Fruit fly (Drosophila melanogaster) whole organism, embryonic: Measurements from ENCODE around the gene Kr-h1.
A peak's percentile ranks its signal among the peaks of the same experiment; 100 is the strongest.

Experiments
- Antp ChIP-seq: fragments of 200-800 bp; sonication (Bioruptor generic); optimal IDR thresholded peaks from 3 replicates; lab custom pipeline; 2016; ENCODE audit warnings: missing biosample characterization, missing genetic modification characterization
- Atf3 ChIP-seq: fragments of 200-800 bp; sonication (Bioruptor generic); optimal IDR thresholded peaks from 3 replicates; lab custom pipeline; 2016; ENCODE audit warnings: missing biosample characterization, missing genetic modification characterization
- CG10979 ChIP-seq: fragments of 200-800 bp; sonication (Bioruptor generic); optimal IDR thresholded peaks from 2 replicates; lab custom pipeline; 2018; ENCODE audit warnings: missing biosample characterization, mild to moderate bottlenecking, missing genetic modification characterization, moderate library complexity
- CG11247 ChIP-seq: fragments of 200-800 bp; sonication (Bioruptor generic); IDR thresholded peaks from 2 replicates; pipeline ENCODE4 v1.3.6; 2022; ENCODE audit warnings: missing biosample characterization, missing genetic modification characterization
- CG11504 ChIP-seq: fragments of 200-800 bp; sonication (Bioruptor generic); optimal IDR thresholded peaks from 3 replicates; lab custom pipeline; 2019; ENCODE audit warnings: missing biosample characterization, mild to moderate bottlenecking, missing genetic modification characterization, moderate library complexity
- CG14014 ChIP-seq: fragments of 200-800 bp; sonication (Bioruptor generic); IDR thresholded peaks from 2 replicates; pipeline ENCODE4 v1.3.6; 2022; ENCODE audit warnings: missing biosample characterization, missing genetic modification characterization
- CG14050 ChIP-seq: fragments of 200-800 bp; sonication (Bioruptor generic); IDR thresholded peaks from 3 replicates; pipeline ENCODE4 v1.3.6; 2022; ENCODE audit warnings: missing biosample characterization, missing genetic modification characterization
- CG14667 ChIP-seq: fragments of 200-800 bp; sonication (Bioruptor generic); IDR thresholded peaks from 2 replicates; pipeline ENCODE4 v1.3.6; 2022; ENCODE audit warnings: missing biosample characterization, missing genetic modification characterization
- CG18262 ChIP-seq: fragments of 200-800 bp; optimal IDR thresholded peaks from 3 replicates; lab custom pipeline; 2019; ENCODE audit warnings: missing biosample characterization, mild to moderate bottlenecking, missing genetic modification characterization, moderate library complexity
- CG18619 ChIP-seq: fragments of 200-800 bp; sonication (Bioruptor generic); optimal IDR thresholded peaks from 3 replicates; lab custom pipeline; 2017; ENCODE audit warnings: missing biosample characterization, mild to moderate bottlenecking, missing genetic modification characterization
- CG34224 ChIP-seq: fragments of 200-800 bp; sonication (Bioruptor generic); IDR thresholded peaks from 3 replicates; pipeline ENCODE4 v1.3.6; 2022; ENCODE audit warnings: missing biosample characterization, missing genetic modification characterization; ENCODE audit not compliant: partially characterized antibody
- CG3847 ChIP-seq: fragments of 200-800 bp; sonication (Bioruptor generic); IDR thresholded peaks from 2 replicates; pipeline ENCODE4 v1.3.6; 2022; ENCODE audit warnings: missing biosample characterization, missing genetic modification characterization
- CG43689 ChIP-seq: fragments of 200-800 bp; sonication (Bioruptor generic); IDR thresholded peaks from 2 replicates; pipeline ENCODE4 v1.3.6; 2022; ENCODE audit warnings: missing biosample characterization, missing genetic modification characterization
- CG7271 ChIP-seq: fragments of 200-800 bp; sonication (Bioruptor generic); optimal IDR thresholded peaks from 2 replicates; lab custom pipeline; 2018; ENCODE audit warnings: missing biosample characterization, mild to moderate bottlenecking, missing genetic modification characterization, moderate library complexity
- CG8089 ChIP-seq: fragments of 200-800 bp; sonication (Bioruptor generic); optimal IDR thresholded peaks from 3 replicates; lab custom pipeline; 2016; ENCODE audit warnings: missing biosample characterization, missing genetic modification characterization
- CG9437 ChIP-seq: fragments of 200-800 bp; sonication (Bioruptor generic); optimal IDR thresholded peaks from 2 replicates; lab custom pipeline; 2018; ENCODE audit warnings: missing biosample characterization, mild to moderate bottlenecking, missing genetic modification characterization
- CkIIα-i1 ChIP-seq: fragments of 200-800 bp; sonication (Bioruptor generic); IDR thresholded peaks from 2 replicates; pipeline ENCODE4 v1.3.6; 2022; ENCODE audit warnings: missing biosample characterization, missing genetic modification characterization
- Dbx ChIP-seq: fragments of 200-800 bp; sonication (Bioruptor generic); IDR thresholded peaks from 3 replicates; pipeline ENCODE4 v1.3.6; 2022; ENCODE audit warnings: missing biosample characterization, missing genetic modification characterization
- Doc2 ChIP-seq: fragments of 200-800 bp; sonication (Bioruptor generic); IDR thresholded peaks from 2 replicates; pipeline ENCODE4 v1.3.6; 2022; ENCODE audit warnings: missing biosample characterization, missing genetic modification characterization
- Elba2 ChIP-seq: fragments of 200-800 bp; sonication (Bioruptor generic); optimal IDR thresholded peaks from 3 replicates; lab custom pipeline; 2016; ENCODE audit warnings: missing biosample characterization, missing genetic modification characterization
- HLH4C ChIP-seq: fragments of 200-800 bp; sonication (Bioruptor generic); IDR thresholded peaks from 3 replicates; pipeline ENCODE4 v1.3.6; 2022; ENCODE audit warnings: missing biosample characterization, missing genetic modification characterization; ENCODE audit not compliant: partially characterized antibody
- Hr78 ChIP-seq, 2 experiments: fragments of 200-800 bp in 1 of 2; fragments of >200 bp in 1 of 2; sonication (Bioruptor generic) in 1 of 2; optimal IDR thresholded peaks; 2 replicates each; lab custom pipeline; 2017 to 2019; ENCODE audit warnings: missing biosample characterization in 2 of 2, missing genetic modification characterization in 2 of 2, mild to moderate bottlenecking in 1 of 2, moderate library complexity in 1 of 2
- Lim3 ChIP-seq: fragments of 200-800 bp; sonication (Bioruptor generic); IDR thresholded peaks from 2 replicates; pipeline ENCODE4 v1.3.6; 2022; ENCODE audit warnings: missing biosample characterization, missing genetic modification characterization
- NC2α ChIP-seq: fragments of 200-800 bp; sonication (Bioruptor generic); optimal IDR thresholded peaks from 2 replicates; lab custom pipeline; 2016; ENCODE audit warnings: missing biosample characterization, missing genetic modification characterization
- Oli ChIP-seq: fragments of 200-800 bp; sonication (Bioruptor generic); optimal IDR thresholded peaks from 2 replicates; lab custom pipeline; 2018; ENCODE audit warnings: missing biosample characterization, mild to moderate bottlenecking, missing genetic modification characterization, moderate library complexity
- Side ChIP-seq: fragments of 200-800 bp; sonication (Bioruptor generic); optimal IDR thresholded peaks from 2 replicates; lab custom pipeline; 2016; ENCODE audit warnings: missing biosample characterization, missing genetic modification characterization
- Six4 ChIP-seq: fragments of 200-800 bp; sonication (Bioruptor generic); optimal IDR thresholded peaks from 2 replicates; lab custom pipeline; 2016; ENCODE audit warnings: missing biosample characterization, missing genetic modification characterization
- Ssrp ChIP-seq: fragments of 200-800 bp; sonication (Bioruptor generic); optimal IDR thresholded peaks from 2 replicates; lab custom pipeline; 2018; ENCODE audit warnings: missing biosample characterization, mild to moderate bottlenecking, missing genetic modification characterization, moderate library complexity
- TFAM ChIP-seq: fragments of 200-800 bp; sonication (Bioruptor generic); optimal IDR thresholded peaks from 2 replicates; lab custom pipeline; 2017; ENCODE audit warnings: missing biosample characterization, missing genetic modification characterization, inconsistent platforms
- Xbp1 ChIP-seq: fragments of 200-800 bp; sonication (Bioruptor generic); optimal IDR thresholded peaks from 3 replicates; lab custom pipeline; 2016; ENCODE audit warnings: missing biosample characterization, mild to moderate bottlenecking, missing genetic modification characterization
- btn ChIP-seq: fragments of 200-800 bp; sonication (Bioruptor generic); optimal IDR thresholded peaks from 2 replicates; lab custom pipeline; 2016; ENCODE audit warnings: missing biosample characterization, missing genetic modification characterization
- chinmo ChIP-seq: fragments of 200-800 bp; sonication (Bioruptor generic); IDR thresholded peaks from 4 replicates; pipeline ENCODE4 v1.3.6; 2022; ENCODE audit warnings: missing biosample characterization, missing genetic modification characterization; ENCODE audit not compliant: partially characterized antibody
- chn ChIP-seq: fragments of 200-800 bp; sonication (Bioruptor generic); optimal IDR thresholded peaks from 2 replicates; lab custom pipeline; 2016; ENCODE audit warnings: missing biosample characterization, missing genetic modification characterization
- corto ChIP-seq: fragments of 200-800 bp; sonication (Bioruptor generic); optimal IDR thresholded peaks from 2 replicates; lab custom pipeline; 2016; ENCODE audit warnings: missing biosample characterization, mild to moderate bottlenecking, missing genetic modification characterization, moderate library complexity
- ftz-f1 ChIP-seq: fragments of 200-800 bp; sonication (Bioruptor generic); optimal IDR thresholded peaks from 2 replicates; lab custom pipeline; 2016; ENCODE audit warnings: missing biosample characterization, missing genetic modification characterization
- grn ChIP-seq: fragments of 200-800 bp; sonication (Bioruptor generic); optimal IDR thresholded peaks from 3 replicates; lab custom pipeline; 2017; ENCODE audit warnings: missing biosample characterization, missing genetic modification characterization
- gt ChIP-seq: fragments of 200-800 bp; sonication (Bioruptor generic); IDR thresholded peaks from 2 replicates; pipeline ENCODE4 v1.3.6; 2022; ENCODE audit warnings: missing biosample characterization, missing genetic modification characterization
- jigr1 ChIP-seq: fragments of 200-800 bp; sonication (Bioruptor generic); IDR thresholded peaks from 3 replicates; pipeline ENCODE4 v1.3.6; 2022; ENCODE audit warnings: missing biosample characterization, missing genetic modification characterization
- ken ChIP-seq: fragments of 200-800 bp; sonication (Bioruptor generic); IDR thresholded peaks from 3 replicates; pipeline ENCODE4 v1.3.6; 2022; ENCODE audit warnings: missing biosample characterization, missing genetic modification characterization
- nau ChIP-seq: fragments of 200-800 bp; sonication (Bioruptor generic); optimal IDR thresholded peaks from 3 replicates; lab custom pipeline; 2017; ENCODE audit warnings: missing biosample characterization, mild to moderate bottlenecking, missing genetic modification characterization, missing genetic modification reagents
- nmo ChIP-seq: fragments of 200-800 bp; sonication (Bioruptor generic); optimal IDR thresholded peaks from 2 replicates; lab custom pipeline; 2018; ENCODE audit warnings: missing biosample characterization, mild to moderate bottlenecking, missing genetic modification characterization, moderate library complexity
- nom ChIP-seq: fragments of 200-800 bp; sonication (Bioruptor generic); optimal IDR thresholded peaks from 2 replicates; lab custom pipeline; 2017; ENCODE audit warnings: missing biosample characterization, missing genetic modification characterization, mild to moderate bottlenecking, moderate library complexity, missing genetic modification reagents
- pfk ChIP-seq: fragments of 200-800 bp; sonication (Bioruptor generic); optimal IDR thresholded peaks from 2 replicates; lab custom pipeline; 2018; ENCODE audit warnings: missing biosample characterization, mild to moderate bottlenecking, missing genetic modification characterization, moderate library complexity
- pho ChIP-seq: fragments of 200-800 bp; sonication (Bioruptor generic); optimal IDR thresholded peaks from 2 replicates; lab custom pipeline; 2016; ENCODE audit warnings: missing biosample characterization, missing genetic modification characterization
- ranshi ChIP-seq: fragments of 200-800 bp; sonication (Bioruptor generic); IDR thresholded peaks from 2 replicates; pipeline ENCODE4 v1.3.6; 2022; ENCODE audit warnings: missing biosample characterization, missing genetic modification characterization
- sisA ChIP-seq: fragments of 200-800 bp; sonication (Bioruptor generic); IDR thresholded peaks from 2 replicates; pipeline ENCODE4 v1.3.6; 2022; ENCODE audit warnings: missing biosample characterization, missing genetic modification characterization
- sqz ChIP-seq: fragments of 200-800 bp; sonication (Bioruptor generic); optimal IDR thresholded peaks from 3 replicates; lab custom pipeline; 2018; ENCODE audit warnings: missing biosample characterization, mild to moderate bottlenecking, missing genetic modification characterization
- stwl ChIP-seq: fragments of 200-800 bp; sonication (Bioruptor generic); optimal IDR thresholded peaks from 3 replicates; lab custom pipeline; 2018; ENCODE audit warnings: missing biosample characterization, mild to moderate bottlenecking, missing genetic modification characterization, moderate library complexity
- tgo ChIP-seq: fragments of 200-800 bp; sonication (Bioruptor generic); IDR thresholded peaks from 3 replicates; pipeline ENCODE4 v1.3.6; 2022; ENCODE audit warnings: missing biosample characterization, missing genetic modification characterization
- tio ChIP-seq: fragments of 200-800 bp; sonication (Bioruptor generic); optimal IDR thresholded peaks from 2 replicates; lab custom pipeline; 2017; ENCODE audit warnings: missing biosample characterization, missing genetic modification characterization, inconsistent platforms
- vfl ChIP-seq: fragments of 200-800 bp; sonication (Bioruptor generic); optimal IDR thresholded peaks from 2 replicates; lab custom pipeline; 2016; ENCODE audit warnings: missing biosample characterization, missing genetic modification characterization

Kr-h1 gene

dm6 chr2L:6065823-6066222 is 16.6 kb upstream of the Kr-h1 start, which contains the start of the genes Fbw5 and CG9147 (continued):
- TF ChIP-seq CG34224 (GFP tag; lab: Robert Waterston, UW), result peak; percentile 78
- peak; percentile 99 for TF ChIP-seq CG8089 (GFP tag; lab: Kevin White, UChicago)
- TF ChIP-seq btn (GFP tag; lab: Kevin White, UChicago), result peak; percentile 99
- peak; percentile 93 for TF ChIP-seq TFAM (GFP tag; lab: Kevin White, UChicago)
- peak; percentile 98 for TF ChIP-seq CG14667 (GFP tag; lab: Robert Waterston, UW)
- peak; percentile 100 for TF ChIP-seq Ssrp
- peak; percentile 99 for TF ChIP-seq CG10979 (tag; lab: Kevin White, UChicago)
- peak; percentile 97 for TF ChIP-seq Elba2 (GFP tag; lab: Kevin White, UChicago)
- TF ChIP-seq CG7271, result peak; percentile 93
- TF ChIP-seq ranshi (GFP tag; lab: Robert Waterston, UW), result peak; percentile 100
- TF ChIP-seq CG11247 (GFP tag; lab: Robert Waterston, UW), result peak; percentile 100
- TF ChIP-seq NC2α (GFP tag; lab: Kevin White, UChicago), result peak; percentile 99
- peak; percentile 96 for TF ChIP-seq CkIIα-i1 (GFP tag; lab: Robert Waterston, UW)
- peak; percentile 100 for TF ChIP-seq tio (GFP tag; lab: Kevin White, UChicago)
- TF ChIP-seq CG14050 (GFP tag; lab: Robert Waterston, UW), result peak; percentile 100
- peak; percentile 100 for TF ChIP-seq Dbx
- TF ChIP-seq sqz, result peak; percentile 97
- TF ChIP-seq CG11504 (tag; lab: Kevin White, UChicago), result peak; percentile 99
- TF ChIP-seq nom (GFP tag; lab: Kevin White, UChicago), result peak; percentile 97
- peak; percentile 99 for TF ChIP-seq corto (GFP tag; lab: Kevin White, UChicago)
- peak; percentile 98 for TF ChIP-seq Lim3
- peak; percentile 100 for TF ChIP-seq tgo (GFP tag; lab: Robert Waterston, UW)
- TF ChIP-seq gt (GFP tag; lab: Robert Waterston, UW), result peak; percentile 98
- TF ChIP-seq CG18262 (tag; lab: Kevin White, UChicago), result peak; percentile 99
- peak; percentile 70 for TF ChIP-seq HLH4C (GFP tag; lab: Robert Waterston, UW)
- TF ChIP-seq Atf3 (GFP tag; lab: Kevin White, UChicago), result peak; percentile 99
- peak; percentile 88 for TF ChIP-seq stwl (tag; lab: Kevin White, UChicago)
- peak; percentile 100 for TF ChIP-seq sisA (GFP tag; lab: Robert Waterston, UW)
- peak; percentile 99 for TF ChIP-seq CG3847 (GFP tag; lab: Robert Waterston, UW)
- TF ChIP-seq ken (GFP tag; lab: Robert Waterston, UW), result peak; percentile 100
- peak; percentile 99 for TF ChIP-seq pho (GFP tag; lab: Kevin White, UChicago)
- TF ChIP-seq chinmo, result 0 out of 4 replicates have a peak, but pooled peaks have one; percentile 11
- peak; percentile 100 for TF ChIP-seq Xbp1 (GFP tag; lab: Kevin White, UChicago)
- TF ChIP-seq Six4 (GFP tag; lab: Kevin White, UChicago), result peak; percentile 99
- peak; percentile 96 for TF ChIP-seq ftz-f1 (GFP tag; lab: Kevin White, UChicago)
- TF ChIP-seq nmo (GFP tag; lab: Kevin White, UChicago), result peak; percentile 100
- peak; percentile 97 for TF ChIP-seq CG9437 (GFP tag; lab: Kevin White, UChicago)
- TF ChIP-seq chn (GFP tag; lab: Kevin White, UChicago), result peak; percentile 100
- TF ChIP-seq nau, result no peak
- TF ChIP-seq Side (GFP tag; lab: Kevin White, UChicago), result peak; percentile 100
- peak; percentile 99 for TF ChIP-seq CG43689 (GFP tag; lab: Robert Waterston, UW)
- TF ChIP-seq Hr78 (GFP tag; optimal IDR thresholded peaks at IDR 0.05; lab: Kevin White, UChicago), result peak in 1 of 2 experiments; percentile 97
- TF ChIP-seq Doc2 (GFP tag; lab: Robert Waterston, UW), result peak; percentile 95
- TF ChIP-seq jigr1 (GFP tag; lab: Robert Waterston, UW), result peak; percentile 99
- TF ChIP-seq CG18619 (GFP tag; lab: Kevin White, UChicago), result peak; percentile 100
- TF ChIP-seq pfk, result peak; percentile 54
- TF ChIP-seq Antp (GFP tag; lab: Kevin White, UChicago), result peak; percentile 99
- TF ChIP-seq vfl (GFP tag; lab: Kevin White, UChicago), result peak; percentile 99
- peak; percentile 100 for TF ChIP-seq Oli
- peak; percentile 97 for TF ChIP-seq grn (GFP tag; lab: Kevin White, UChicago)
- peak; percentile 100 for TF ChIP-seq CG14014
